Worm (Caenorhabditis elegans) whole organism, L2 larva: Measurements from ENCODE around the gene cest-2.1.
"Not testable (repeated sequence)": the region's sequence is repeated elsewhere in the genome, so short reads cannot be mapped to it uniquely, and the experiment has no call there.

Source experiments
- C34F6.9 ChIP-seq: fragments of 150-350 bp; optimal IDR thresholded peaks from 2 replicates; lab custom pipeline; 2014; ENCODE audit warnings: missing biosample characterization, missing genetic modification characterization
- Y55F3AM.14 ChIP-seq: fragments of 200-800 bp; sonication (Bioruptor generic); optimal IDR thresholded peaks from 2 replicates; lab custom pipeline; 2018; ENCODE audit warnings: mild to moderate bottlenecking, missing genetic modification characterization, missing compliant biosample characterization
- aly-2 ChIP-seq: fragments of 150-350 bp; optimal IDR thresholded peaks from 2 replicates; lab custom pipeline; 2014; ENCODE audit warnings: missing biosample characterization, missing genetic modification characterization
- ama-1 ChIP-seq: fragments of 150-350 bp; optimal IDR thresholded peaks from 2 replicates; lab custom pipeline; 2018; ENCODE audit warnings: inconsistent platforms
- blmp-1 ChIP-seq: sonication (generic microtip); optimal IDR thresholded peaks from 2 replicates; lab custom pipeline; 2017; ENCODE audit warnings: missing genetic modification characterization, mild to moderate bottlenecking, missing compliant biosample characterization, antibody characterized with exemption, moderate library complexity; ENCODE audit not compliant: insufficient read depth
- ceh-16 ChIP-seq: fragments of 150-350 bp; optimal IDR thresholded peaks from 2 replicates; lab custom pipeline; 2014; ENCODE audit warnings: missing biosample characterization, missing genetic modification characterization
- ceh-82 ChIP-seq: fragments of 150-350 bp; optimal IDR thresholded peaks from 2 replicates; lab custom pipeline; 2014; ENCODE audit warnings: missing biosample characterization, missing genetic modification characterization
- crh-2 ChIP-seq: sonication (generic microtip); optimal IDR thresholded peaks from 2 replicates; lab custom pipeline; 2017; ENCODE audit warnings: missing biosample characterization, missing genetic modification characterization
- dmd-4 ChIP-seq: sonication (generic microtip); optimal IDR thresholded peaks from 2 replicates; lab custom pipeline; 2017; ENCODE audit warnings: missing biosample characterization, missing genetic modification characterization
- fos-1 ChIP-seq: fragments of 150-350 bp; optimal IDR thresholded peaks from 2 replicates; lab custom pipeline; 2014; ENCODE audit warnings: missing biosample characterization, missing genetic modification characterization
- gmeb-1 ChIP-seq: fragments of 150-350 bp; optimal IDR thresholded peaks from 2 replicates; lab custom pipeline; 2014; ENCODE audit warnings: missing biosample characterization, missing genetic modification characterization
- lin-11 ChIP-seq: fragments of 150-350 bp; sonication (generic microtip); optimal IDR thresholded peaks from 2 replicates; lab custom pipeline; 2014; ENCODE audit warnings: missing biosample characterization, missing genetic modification characterization, inconsistent platforms, mixed read lengths
- lin-13 ChIP-seq: fragments of 150-350 bp; optimal IDR thresholded peaks from 2 replicates; lab custom pipeline; 2014; ENCODE audit warnings: missing biosample characterization, missing genetic modification reagents, missing genetic modification characterization
- lin-39 ChIP-seq: fragments of 150-350 bp; optimal IDR thresholded peaks from 2 replicates; lab custom pipeline; 2014; ENCODE audit warnings: missing biosample characterization, missing genetic modification reagents, missing genetic modification characterization
- lsy-2 ChIP-seq, 2 experiments: fragments of 150-350 bp in 1 of 2; sonication (generic microtip) in 1 of 2; optimal IDR thresholded peaks; 2 replicates each; lab custom pipeline; 2014 to 2017; ENCODE audit warnings: missing biosample characterization in 2 of 2, missing genetic modification characterization in 2 of 2
- mab-5 ChIP-seq: fragments of 150-350 bp; optimal IDR thresholded peaks from 2 replicates; lab custom pipeline; 2014; ENCODE audit warnings: missing biosample characterization, missing genetic modification characterization
- mbf-1 ChIP-seq: sonication (generic microtip); optimal IDR thresholded peaks from 2 replicates; lab custom pipeline; 2017; ENCODE audit warnings: missing biosample characterization, missing genetic modification characterization
- mdl-1 ChIP-seq, 2 experiments: fragments of 150-350 bp in 1 of 2; sonication (generic microtip) in 1 of 2; optimal IDR thresholded peaks; 2 replicates each; lab custom pipeline; 2017; ENCODE audit warnings: missing biosample characterization in 2 of 2, missing genetic modification characterization in 2 of 2
- nhr-10 ChIP-seq: sonication (generic microtip); optimal IDR thresholded peaks from 2 replicates; lab custom pipeline; 2017; ENCODE audit warnings: missing biosample characterization, missing genetic modification characterization
- nhr-11 ChIP-seq: fragments of 150-350 bp; optimal IDR thresholded peaks from 2 replicates; lab custom pipeline; 2014; ENCODE audit warnings: missing biosample characterization, missing genetic modification characterization
- nhr-129 ChIP-seq: fragments of 150-350 bp; optimal IDR thresholded peaks from 2 replicates; lab custom pipeline; 2014; ENCODE audit warnings: missing biosample characterization, missing genetic modification characterization
- nhr-21 ChIP-seq: fragments of 150-350 bp; optimal IDR thresholded peaks from 2 replicates; lab custom pipeline; 2014; ENCODE audit warnings: missing biosample characterization, missing genetic modification characterization
- nhr-23 ChIP-seq: fragments of 150-350 bp; optimal IDR thresholded peaks from 2 replicates; lab custom pipeline; 2014; ENCODE audit warnings: missing biosample characterization, missing genetic modification reagents, missing genetic modification characterization
- nhr-237 ChIP-seq: fragments of 150-350 bp; optimal IDR thresholded peaks from 2 replicates; lab custom pipeline; 2014; ENCODE audit warnings: missing biosample characterization, missing genetic modification characterization
- nhr-6 ChIP-seq: fragments of 150-350 bp; optimal IDR thresholded peaks from 2 replicates; lab custom pipeline; 2014; ENCODE audit warnings: missing biosample characterization, missing genetic modification characterization
- peb-1 ChIP-seq: fragments of 150-350 bp; optimal IDR thresholded peaks from 2 replicates; lab custom pipeline; 2014; ENCODE audit warnings: missing biosample characterization, missing genetic modification characterization
- skn-1 ChIP-seq: sonication (generic microtip); optimal IDR thresholded peaks from 2 replicates; lab custom pipeline; 2017; ENCODE audit warnings: missing biosample characterization, missing genetic modification characterization
- sma-9 ChIP-seq, 2 experiments: fragments of 150-350 bp in 1 of 2; sonication (generic microtip) in 1 of 2; optimal IDR thresholded peaks; 2 replicates each; lab custom pipeline; 2014 to 2016; ENCODE audit warnings: missing genetic modification characterization in 2 of 2, mild to moderate bottlenecking in 1 of 2, missing biosample characterization in 1 of 2, missing compliant biosample characterization in 1 of 2, missing genetic modification reagents in 1 of 2, moderate library complexity in 1 of 2
- unc-39 ChIP-seq: fragments of 150-350 bp; optimal IDR thresholded peaks from 2 replicates; lab custom pipeline; 2014; ENCODE audit warnings: missing biosample characterization, missing genetic modification characterization
- unc-55 ChIP-seq: fragments of 150-350 bp; sonication (generic microtip); optimal IDR thresholded peaks from 3 replicates; lab custom pipeline; 2014; ENCODE audit warnings: missing biosample characterization, missing genetic modification reagents, missing genetic modification characterization
- unc-62 ChIP-seq: fragments of 150-350 bp; optimal IDR thresholded peaks from 2 replicates; lab custom pipeline; 2014; ENCODE audit warnings: missing biosample characterization, missing genetic modification reagents, missing genetic modification characterization
- zag-1 ChIP-seq: fragments of 150-350 bp; optimal IDR thresholded peaks from 2 replicates; lab custom pipeline; 2014; ENCODE audit warnings: missing biosample characterization, missing genetic modification characterization
- ztf-1 ChIP-seq: fragments of 200-800 bp; sonication (Bioruptor generic); conservative IDR thresholded peaks from 2 replicates; pipeline ENCODE4 v1.3.6; 2022; ENCODE audit warnings: missing genetic modification characterization, missing compliant biosample characterization
- ztf-11 ChIP-seq: sonication (generic microtip); optimal IDR thresholded peaks from 2 replicates; lab custom pipeline; 2017; ENCODE audit warnings: missing biosample characterization, missing genetic modification characterization
- ztf-4 ChIP-seq: fragments of 150-350 bp; optimal IDR thresholded peaks from 2 replicates; lab custom pipeline; 2014; ENCODE audit warnings: missing biosample characterization, missing genetic modification characterization

The cest-2.1 gene

ce11 chrV:14171284-14171683, at the start of gene cest-2.1:
TSS of gene cest-2.1 (minus strand) at chrV:14171481.
- TF ChIP-seq ama-1 (lab: Kevin White, UChicago) (no peak), lin-39 (tag; lab: Kevin White, UChicago) (no peak), mbf-1 (tag; lab: Kevin White, UChicago) (no peak), skn-1 (tag; lab: Kevin White, UChicago) (no peak), unc-55 (GFP tag; lab: Kevin White, UChicago) (no peak), nhr-11 (no peak), dmd-4 (tag; lab: Kevin White, UChicago) (no peak), mab-5 (tag; lab: Kevin White, UChicago) (no peak), lin-11 (tag; lab: Kevin White, UChicago) (no peak), zag-1 (tag; lab: Kevin White, UChicago) (no peak), lsy-2 (tag; optimal IDR thresholded peaks at IDR 0.05; lab: Kevin White, UChicago) (no peak), ztf-4 (tag; lab: Kevin White, UChicago) (no peak), ceh-82 (tag; lab: Kevin White, UChicago) (no peak), Y55F3AM.14 (no peak), nhr-23 (tag; lab: Kevin White, UChicago) (no peak), blmp-1 (tag; lab: Kevin White, UChicago) (no peak), nhr-6 (no peak), nhr-237 (tag; lab: Kevin White, UChicago) (no peak)

- TF ChIP-seq mdl-1 (tag; optimal IDR thresholded peaks at IDR 0.05; lab: Kevin White, UChicago): no peak
- TF ChIP-seq nhr-11: no peak
These were observed 43.8 kb upstream of the cest-2.1 start, which contains the start of gene T16A9.5 for ce11 chrV:14215106-14215505. TSS of gene T16A9.5 (minus strand) at chrV:14215206.

- TF ChIP-seq nhr-21 (tag; lab: Kevin White, UChicago) (peak; percentile 70), gmeb-1 (peak; percentile 53), unc-55 (GFP tag; lab: Kevin White, UChicago) (no peak), crh-2 (tag; lab: Kevin White, UChicago) (peak; percentile 65), fos-1 (tag; lab: Kevin White, UChicago) (peak; percentile 78), blmp-1 (tag; lab: Kevin White, UChicago) (peak; percentile 51), sma-9 (GFP tag; optimal IDR thresholded peaks at IDR 0.05; lab: Kevin White, UChicago) (peak; percentile 76), sma-9 (tag; optimal IDR thresholded peaks at IDR 0.05; lab: Kevin White, UChicago) (no peak), unc-62 (GFP tag; lab: Kevin White, UChicago) (no peak)
- TF ChIP-seq, all 48 proteins: peak for 6
These were observed 41.5 kb upstream of the cest-2.1 start for ce11 chrV:14212813-14213212.

ce11 chrV:14210743-14211142, 39.5 kb upstream of the cest-2.1 start, which contains the start of gene str-230:
TSS of gene str-230 (minus strand) at chrV:14210843.
- TF ChIP-seq nhr-10 (tag; lab: Kevin White, UChicago) (no peak), nhr-129 (tag; lab: Kevin White, UChicago) (no peak), peb-1 (tag; lab: Kevin White, UChicago) (no peak), ceh-16 (no peak), C34F6.9 (tag; lab: Kevin White, UChicago) (no peak), ceh-82 (tag; lab: Kevin White, UChicago) (no peak), fos-1 (tag; lab: Kevin White, UChicago) (no peak), lsy-2 (tag; optimal IDR thresholded peaks at IDR 0.05; lab: Kevin White, UChicago) (no peak), aly-2 (no peak), nhr-237 (tag; lab: Kevin White, UChicago) (no peak), nhr-11 (no peak), ztf-4 (tag; lab: Kevin White, UChicago) (no peak), ztf-11 (tag; lab: Kevin White, UChicago) (no peak), sma-9 (GFP tag; optimal IDR thresholded peaks at IDR 0.05; lab: Kevin White, UChicago) (no peak), sma-9 (tag; optimal IDR thresholded peaks at IDR 0.05; lab: Kevin White, UChicago) (no peak), ztf-1 (GFP tag; lab: Robert Waterston, UW) (no peak), dmd-4 (tag; lab: Kevin White, UChicago) (no peak), lin-13 (GFP tag; lab: Kevin White, UChicago) (no peak)

ce11 chrV:14205214-14205613, 33.9 kb upstream of the cest-2.1 start, which contains the start of gene T16A9.3:
TSS of gene T16A9.3 (plus strand) at chrV:14205514.
- TF ChIP-seq unc-39 (tag; lab: Kevin White, UChicago); nhr-11; unc-55 (GFP tag; lab: Kevin White, UChicago): not testable (repeated sequence)
- TF ChIP-seq, all 48 proteins: peak for 0; not testable (repeated sequence) for 48
